Fruit fly (Drosophila melanogaster) S2 (cell line): Measurements from ENCODE around the gene CG10907.
A peak's percentile ranks its signal among the peaks of the same experiment; 100 is the strongest.

Experiments used
- CG8478 ChIP-seq: fragments of >200 bp; optimal IDR thresholded peaks from 2 replicates; lab custom pipeline; 2018
- CTCF ChIP-seq, 2 experiments: fragments of >200 bp; optimal IDR thresholded peaks; 2 replicates each; lab custom pipeline; 2018

Gene CG10907

DNA sequence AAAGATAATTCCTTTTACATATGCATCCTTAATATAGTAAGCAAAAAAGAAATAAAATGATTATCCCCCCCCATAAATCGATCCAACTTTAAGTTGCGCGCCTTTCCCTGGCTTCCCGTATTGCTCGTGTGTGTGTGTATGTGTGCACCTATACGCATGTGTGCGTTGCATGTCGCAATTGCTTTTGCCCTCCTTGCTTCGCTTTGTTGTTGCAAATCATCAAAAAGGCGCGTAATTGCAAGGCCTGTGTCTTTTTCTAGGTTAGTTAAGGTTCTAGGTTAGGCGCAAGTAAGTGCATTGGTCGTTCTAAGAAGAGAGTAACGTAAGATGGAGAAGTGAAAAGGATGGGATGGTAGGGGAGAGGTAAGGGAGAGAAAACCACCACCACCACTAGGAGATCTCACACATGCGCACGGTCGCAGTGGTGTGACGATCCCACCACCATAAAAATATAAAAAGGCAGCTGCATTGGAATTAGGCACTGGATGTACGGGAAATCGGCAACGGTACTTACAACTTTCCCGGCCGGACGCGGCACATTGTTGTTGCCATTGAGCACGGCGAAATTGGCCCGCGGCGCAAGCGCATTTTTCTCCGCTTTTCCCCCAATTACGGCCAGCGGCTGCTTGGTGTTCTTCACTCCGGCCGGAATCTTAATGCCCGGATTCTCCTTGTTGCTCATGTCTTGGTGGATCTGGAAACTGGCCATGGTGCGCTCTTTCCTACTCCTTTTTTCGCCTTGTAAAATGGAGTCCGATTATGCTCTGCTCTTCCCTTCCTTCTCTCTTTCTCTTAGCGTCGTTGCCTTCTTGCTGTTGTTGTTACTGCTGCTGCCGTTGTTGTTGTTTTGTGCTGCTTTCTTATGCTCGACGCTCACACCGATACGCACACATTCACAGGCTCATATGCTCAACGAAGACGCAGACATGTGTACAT lies 39.3 kb downstream of the CG10907 start:
- TF ChIP-seq CG8478 (lab: Kevin White, UChicago), result no peak
- no peak for TF ChIP-seq CTCF (optimal IDR thresholded peaks at IDR 0.05; lab: Kevin White, UChicago)

DNA sequence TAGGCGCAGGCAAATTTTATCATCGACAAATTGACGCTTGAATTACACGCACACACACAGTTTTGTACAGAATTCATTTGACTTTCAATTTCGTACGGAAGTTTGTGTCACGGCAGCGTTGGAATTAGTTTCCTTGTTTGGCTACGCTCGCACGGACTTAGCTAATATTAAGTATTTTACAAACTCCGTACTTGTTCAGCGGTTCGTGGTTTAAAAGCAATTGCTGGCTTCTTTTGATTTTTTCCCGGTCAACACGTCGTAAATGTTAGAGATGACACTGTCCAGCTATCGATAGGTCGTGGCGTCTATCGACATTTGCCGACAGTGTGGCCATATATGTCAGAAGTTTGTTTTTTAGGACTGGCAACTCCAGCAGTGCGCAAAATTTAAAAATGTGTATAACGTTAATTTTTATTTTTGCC lies 40.0 kb downstream of the CG10907 start, which contains the start of gene CycA:
Gene CycA (minus strand): TSS at position 283 of the 422 bp plus-strand sequence.
- TF ChIP-seq CG8478 (lab: Kevin White, UChicago) (no peak), CTCF (optimal IDR thresholded peaks at IDR 0.05; lab: Kevin White, UChicago) (peak; percentile 25 to 49)

DNA sequence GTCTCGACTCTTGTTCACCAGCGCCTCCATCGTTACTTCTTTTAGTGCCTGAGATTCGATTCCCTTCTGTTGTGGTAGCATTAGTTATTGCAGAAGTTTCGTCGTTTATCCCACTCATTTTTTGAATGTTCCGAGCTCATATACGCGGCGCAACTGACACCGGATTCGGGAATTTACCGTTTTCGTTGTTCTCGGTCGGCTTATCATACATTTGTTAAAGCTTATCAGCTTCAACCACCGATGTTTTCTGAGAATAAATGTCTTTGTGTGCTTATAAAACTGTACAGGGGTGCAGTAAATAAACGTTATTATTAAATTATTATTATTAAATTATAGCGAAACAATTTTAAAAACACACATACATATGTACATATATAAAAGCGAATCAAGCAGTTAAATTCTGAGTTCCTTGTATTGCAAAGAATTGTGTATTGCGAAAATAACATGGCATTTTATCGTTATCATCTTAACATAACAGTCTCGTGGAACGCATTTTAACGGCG lies 43.3 kb downstream of the CG10907 start, which contains the start of gene CG43064:
Gene CG43064 (minus strand): TSS at position 147 of the 503 bp plus-strand sequence.
- no peak for TF ChIP-seq CG8478 (lab: Kevin White, UChicago)
- no peak for TF ChIP-seq CTCF (optimal IDR thresholded peaks at IDR 0.05; lab: Kevin White, UChicago)
